Worm (Caenorhabditis elegans): Measurements from ENCODE around the gene catp-7.

- TF ChIP-seq ztf-23 (GFP tag; IDR thresholded peaks at IDR 0.05) = no peak
- TF ChIP-seq tab-1 (GFP tag; IDR thresholded peaks at IDR 0.05) = no peak
- TF ChIP-seq med-1 (GFP tag; optimal IDR thresholded peaks at IDR 0.05; ENCODE audit: insufficient read depth) = no peak
- TF ChIP-seq ztf-29 (GFP tag; IDR thresholded peaks at IDR 0.05) = no peak
- no peak for TF ChIP-seq cog-1 (tag; optimal IDR thresholded peaks at IDR 0.05)
- TF ChIP-seq flt-1 (GFP tag; IDR thresholded peaks at IDR 0.05) = no peak
- no peak for TF ChIP-seq klf-2 (GFP tag; conservative IDR thresholded peaks at IDR 0.05)
- no peak for TF ChIP-seq T22C8.4 (GFP tag; IDR thresholded peaks at IDR 0.05)
- no peak for TF ChIP-seq ref-1 (GFP tag; conservative IDR thresholded peaks at IDR 0.05)
Observed at ce11 chrIV:8608934-8609333, 23.2 kb downstream of the catp-7 start, which contains the start of gene F42A9.6.

All from whole organism, midembryonic.